Fruit fly (Drosophila melanogaster) whole organism, wandering third instar larva: ENCODE results near the gene Dip-C.

Experiments
- CG9705 ChIP-seq: fragments of 200-800 bp; sonication (Bioruptor generic); optimal IDR thresholded peaks from 2 replicates; lab custom pipeline; 2018; ENCODE audit warnings: missing biosample characterization, mild to moderate bottlenecking, missing genetic modification characterization
- CrebA ChIP-seq: fragments of 200-800 bp; sonication (Bioruptor generic); optimal IDR thresholded peaks from 2 replicates; lab custom pipeline; 2016; ENCODE audit warnings: missing biosample characterization, mild to moderate bottlenecking, missing genetic modification characterization, borderline replicate concordance
- Dfd ChIP-seq: fragments of >200 bp; optimal IDR thresholded peaks from 2 replicates; lab custom pipeline; 2017; ENCODE audit warnings: missing biosample characterization, missing genetic modification characterization
- Sp1 ChIP-seq: fragments of 200-800 bp; sonication (Bioruptor generic); optimal IDR thresholded peaks from 3 replicates; lab custom pipeline; 2019; ENCODE audit warnings: missing biosample characterization, mild to moderate bottlenecking, missing genetic modification characterization, moderate library complexity
- brk ChIP-seq: fragments of 200-800 bp; sonication (Bioruptor generic); optimal IDR thresholded peaks from 2 replicates; lab custom pipeline; 2016; ENCODE audit warnings: missing biosample characterization, mild to moderate bottlenecking, missing genetic modification characterization
- dl ChIP-seq, 2 experiments: fragments of 175-275, 200-275 bp in 1 of 2; fragments of 200-275 bp in 1 of 2; sonication (Bioruptor generic); optimal IDR thresholded peaks; lab custom pipeline; 2018; ENCODE audit warnings: mild to moderate bottlenecking in 2 of 2, missing biosample characterization in 2 of 2, missing genetic modification characterization in 2 of 2, moderate library complexity in 2 of 2; ENCODE audit not compliant: partially characterized antibody in 2 of 2, insufficient read depth in 1 of 2
- dmrt93B ChIP-seq: fragments of 200-800 bp; sonication (Bioruptor generic); optimal IDR thresholded peaks from 2 replicates; lab custom pipeline; 2018; ENCODE audit warnings: missing biosample characterization, mild to moderate bottlenecking, missing genetic modification characterization
- dsf ChIP-seq: sonication (Bioruptor generic); optimal IDR thresholded peaks from 2 replicates; lab custom pipeline; 2016; ENCODE audit warnings: missing biosample characterization, missing genetic modification characterization, borderline replicate concordance
- h ChIP-seq: fragments of 200-800 bp; sonication (Bioruptor generic); optimal IDR thresholded peaks from 3 replicates; lab custom pipeline; 2016; ENCODE audit warnings: missing biosample characterization, mild to moderate bottlenecking, missing genetic modification characterization

Dip-C gene

dm6 chr3R:12361962-12362497 is 51.5 kb downstream of the Dip-C start:
- TF ChIP-seq Sp1 (GFP tag; lab: Kevin White, UChicago) (no peak), dsf (GFP tag; lab: Kevin White, UChicago) (no peak), dmrt93B (GFP tag; lab: Kevin White, UChicago) (no peak), CG9705 (no peak), CrebA (GFP tag; lab: Kevin White, UChicago) (no peak), Dfd (no peak), dl (GFP tag; optimal IDR thresholded peaks at IDR 0.05; lab: Kevin White, UChicago; ENCODE audit: insufficient read depth in 1 of 2, partially characterized antibody in 2 of 2) (no peak), h (no peak), brk (GFP tag; lab: Kevin White, UChicago) (no peak)
